Worm (Caenorhabditis elegans) whole organism, early embryonic: Measurements from ENCODE around the gene C01G6.3.

Experiments
- ama-1 ChIP-seq: fragments of 150-350 bp; optimal IDR thresholded peaks from 2 replicates; lab custom pipeline; 2014
- ceh-36 ChIP-seq: sonication (generic microtip); optimal IDR thresholded peaks from 2 replicates; lab custom pipeline; 2016; ENCODE audit warnings: missing genetic modification characterization, inconsistent platforms, missing compliant biosample characterization
- flt-1 ChIP-seq: fragments of 200-800 bp; sonication (Bioruptor generic); IDR thresholded peaks from 2 replicates; pipeline ENCODE4 v1.3.6; 2022; ENCODE audit warnings: missing genetic modification characterization, missing compliant biosample characterization
- sea-1 ChIP-seq: fragments of 200-800 bp; sonication (Bioruptor generic); conservative IDR thresholded peaks from 2 replicates; pipeline ENCODE4 v1.3.6; 2022; ENCODE audit warnings: missing genetic modification characterization, missing compliant biosample characterization
- tbx-11 ChIP-seq: fragments of 200-800 bp; sonication (Bioruptor generic); IDR thresholded peaks from 2 replicates; pipeline ENCODE4 v1.3.6; 2022; ENCODE audit warnings: missing genetic modification characterization, missing compliant biosample characterization

DNA sequence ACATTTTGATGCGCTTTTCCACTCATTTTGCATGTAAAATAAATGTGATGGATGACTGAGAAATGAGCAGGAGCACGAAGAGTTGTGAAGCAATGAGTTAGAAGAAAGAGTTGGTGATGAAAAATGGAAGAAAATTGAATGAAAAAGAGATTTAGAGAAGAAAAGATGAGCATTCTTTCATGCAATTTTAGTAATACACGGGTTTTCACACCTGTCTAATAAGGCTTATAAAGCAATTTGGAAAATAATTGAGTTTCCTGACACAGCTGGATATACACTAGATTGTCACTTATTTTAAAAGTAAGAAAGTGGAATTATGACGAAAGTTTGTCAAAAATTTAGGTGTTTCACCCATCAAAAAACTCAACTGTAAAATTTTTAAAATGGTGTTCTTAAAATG lies 41.1 kb downstream of the C01G6.3 start:
- no peak for TF ChIP-seq sea-1
- no peak for TF ChIP-seq flt-1
- no peak for TF ChIP-seq ama-1 (lab: Kevin White, UChicago)
- no peak for TF ChIP-seq tbx-11 (GFP tag; lab: Robert Waterston, UW)
- no peak for TF ChIP-seq ceh-36
